Fruit fly (Drosophila melanogaster): ENCODE results near the gene Hsp60B.

The Hsp60B gene

dm6 chr2L:712281-712680 lies 15.9 kb upstream of the Hsp60B start:
- TF ChIP-seq CrebA (GFP tag; optimal IDR thresholded peaks at IDR 0.05; ENCODE audit: borderline replicate concordance): no peak
- no peak for TF ChIP-seq Sp1 (GFP tag; optimal IDR thresholded peaks at IDR 0.05)
- no peak for TF ChIP-seq OdsH (GFP tag; optimal IDR thresholded peaks at IDR 0.05)
- no peak for TF ChIP-seq dl (GFP tag; optimal IDR thresholded peaks at IDR 0.05; ENCODE audit: insufficient read depth in 1 of 2, partially characterized antibody in 2 of 2)
- no peak for TF ChIP-seq foxo (GFP tag; optimal IDR thresholded peaks at IDR 0.05)
- no peak for TF ChIP-seq brk (GFP tag; optimal IDR thresholded peaks at IDR 0.05)
- TF ChIP-seq sv (GFP tag; optimal IDR thresholded peaks at IDR 0.05): no peak
- no peak for TF ChIP-seq Jra (GFP tag; optimal IDR thresholded peaks at IDR 0.05)
- TF ChIP-seq Rel (GFP tag; optimal IDR thresholded peaks at IDR 0.05): no peak
- no peak for TF ChIP-seq Rel (tag; optimal IDR thresholded peaks at IDR 0.05)

- TF ChIP-seq br (GFP tag; optimal IDR thresholded peaks at IDR 0.05) (no peak), dsf (GFP tag; optimal IDR thresholded peaks at IDR 0.05; ENCODE audit: borderline replicate concordance) (no peak), psq (GFP tag; optimal IDR thresholded peaks at IDR 0.05) (no peak), ey (GFP tag; optimal IDR thresholded peaks at IDR 0.05) (no peak), dmrt93B (GFP tag; optimal IDR thresholded peaks at IDR 0.05) (no peak), CG32264 (GFP tag; optimal IDR thresholded peaks at IDR 0.05) (no peak), HLH106 (tag; optimal IDR thresholded peaks at IDR 0.05) (no peak), Myc (optimal IDR thresholded peaks at IDR 0.05) (no peak), lola (GFP tag; optimal IDR thresholded peaks at IDR 0.05) (no peak), rgr (GFP tag; optimal IDR thresholded peaks at IDR 0.05) (no peak)
These were observed 14.9 kb upstream of the Hsp60B start for dm6 chr2L:713232-713631.

DNA sequence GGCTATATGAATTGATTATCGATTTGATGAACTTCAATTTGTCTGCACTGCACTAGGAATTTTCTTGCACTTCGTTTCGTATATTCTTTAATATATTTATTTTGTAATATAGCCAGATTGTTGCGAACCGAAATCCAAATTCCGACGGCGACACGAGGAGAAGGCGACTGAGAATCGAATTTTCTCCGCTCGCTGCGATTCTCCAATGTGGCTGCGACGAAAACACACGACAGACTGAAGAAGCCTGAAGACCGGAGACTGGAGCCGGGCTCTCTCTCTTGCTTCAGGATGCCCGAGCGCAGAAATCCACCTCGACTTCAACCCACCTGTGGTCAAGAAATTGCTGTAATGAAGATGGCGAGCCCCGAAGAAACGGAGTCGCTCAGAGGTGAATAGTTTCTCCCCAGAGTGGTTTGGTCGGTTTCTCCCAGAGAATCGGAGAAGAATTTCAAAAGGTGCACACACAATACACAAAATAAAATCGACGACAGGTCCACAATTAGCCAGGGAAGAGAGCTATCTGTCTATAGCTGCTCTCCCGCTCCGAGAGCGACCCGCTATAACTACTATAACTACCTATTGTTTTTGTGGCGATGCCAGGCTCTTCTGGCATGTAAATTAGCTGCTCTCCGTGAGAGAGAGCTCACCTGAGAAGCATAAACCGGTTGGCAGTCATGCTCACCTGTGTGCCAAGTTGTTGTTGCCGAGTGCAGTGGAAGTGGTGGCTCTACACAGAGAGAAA lies 13.2 kb upstream of the Hsp60B start, which contains the start of gene ds:
Gene ds (minus strand): TSS at position 237 of the 742 bp plus-strand sequence.
- no peak for TF ChIP-seq Abd-B (GFP tag; optimal IDR thresholded peaks at IDR 0.05)
- no peak for TF ChIP-seq sage (GFP tag; optimal IDR thresholded peaks at IDR 0.05)
- no peak for TF ChIP-seq HLH106 (tag; optimal IDR thresholded peaks at IDR 0.05)
- TF ChIP-seq Rel (GFP tag; optimal IDR thresholded peaks at IDR 0.05): no peak
- TF ChIP-seq Rel (tag; optimal IDR thresholded peaks at IDR 0.05): no peak
- TF ChIP-seq Sp1 (GFP tag; optimal IDR thresholded peaks at IDR 0.05): no peak
- TF ChIP-seq dl (GFP tag; optimal IDR thresholded peaks at IDR 0.05; ENCODE audit: insufficient read depth in 1 of 2, partially characterized antibody in 2 of 2): peak; percentile 60 to 79
- peak; percentile 98 for TF ChIP-seq Vsx2 (GFP tag; optimal IDR thresholded peaks at IDR 0.05; ENCODE audit: partially characterized antibody)
- no peak for TF ChIP-seq usp (GFP tag; optimal IDR thresholded peaks at IDR 0.05)
- TF ChIP-seq dmrt93B (GFP tag; optimal IDR thresholded peaks at IDR 0.05): no peak
- no peak for TF ChIP-seq tai (GFP tag; optimal IDR thresholded peaks at IDR 0.05)
- no peak for TF ChIP-seq h (GFP tag; optimal IDR thresholded peaks at IDR 0.05)
- TF ChIP-seq Jra (GFP tag; optimal IDR thresholded peaks at IDR 0.05): no peak
- TF ChIP-seq N (GFP tag; optimal IDR thresholded peaks at IDR 0.05): no peak
- no peak for TF ChIP-seq sv (GFP tag; optimal IDR thresholded peaks at IDR 0.05)
- peak; percentile 88 for TF ChIP-seq Dif (GFP tag; optimal IDR thresholded peaks at IDR 0.05; ENCODE audit: partially characterized antibody)
- no peak for TF ChIP-seq GATAd (GFP tag; optimal IDR thresholded peaks at IDR 0.05)
- TF ChIP-seq Dfd (GFP tag; optimal IDR thresholded peaks at IDR 0.05): no peak
- no peak for TF ChIP-seq foxo (GFP tag; optimal IDR thresholded peaks at IDR 0.05)
- TF ChIP-seq Hr83 (GFP tag; optimal IDR thresholded peaks at IDR 0.05; ENCODE audit: poor library complexity, severe bottlenecking): peak; percentile 29
- TF ChIP-seq psq (GFP tag; optimal IDR thresholded peaks at IDR 0.05): no peak
- no peak for TF ChIP-seq fru (GFP tag; optimal IDR thresholded peaks at IDR 0.05)
- TF ChIP-seq CrebA (GFP tag; optimal IDR thresholded peaks at IDR 0.05; ENCODE audit: borderline replicate concordance): no peak

- peak; percentile 90 for TF ChIP-seq sage (GFP tag; optimal IDR thresholded peaks at IDR 0.05)
- TF ChIP-seq h (GFP tag; optimal IDR thresholded peaks at IDR 0.05): peak; percentile 98
- peak; percentile 97 for TF ChIP-seq fru (GFP tag; optimal IDR thresholded peaks at IDR 0.05)
- TF ChIP-seq GATAd (GFP tag; optimal IDR thresholded peaks at IDR 0.05): no peak
- peak; percentile 90 for TF ChIP-seq brk (GFP tag; optimal IDR thresholded peaks at IDR 0.05)
- TF ChIP-seq CG32264 (GFP tag; optimal IDR thresholded peaks at IDR 0.05): peak; percentile 93
- TF ChIP-seq OdsH (GFP tag; optimal IDR thresholded peaks at IDR 0.05): peak; percentile 98
- no peak for TF ChIP-seq lola (GFP tag; optimal IDR thresholded peaks at IDR 0.05)
- TF ChIP-seq Sp1 (GFP tag; optimal IDR thresholded peaks at IDR 0.05): peak; percentile 96
- TF ChIP-seq N (GFP tag; optimal IDR thresholded peaks at IDR 0.05): no peak
- peak; percentile 75 for TF ChIP-seq dsf (GFP tag; optimal IDR thresholded peaks at IDR 0.05; ENCODE audit: borderline replicate concordance)
- TF ChIP-seq ey (GFP tag; optimal IDR thresholded peaks at IDR 0.05): peak; percentile 98
- TF ChIP-seq Hr83 (GFP tag; optimal IDR thresholded peaks at IDR 0.05; ENCODE audit: poor library complexity, severe bottlenecking): peak; percentile 22
- TF ChIP-seq tai (GFP tag; optimal IDR thresholded peaks at IDR 0.05): peak; percentile 85
- TF ChIP-seq pan (optimal IDR thresholded peaks at IDR 0.05): no peak
- peak; percentile 79 for TF ChIP-seq CrebA (GFP tag; optimal IDR thresholded peaks at IDR 0.05; ENCODE audit: borderline replicate concordance)
- peak; percentile 95 for TF ChIP-seq HLH106 (tag; optimal IDR thresholded peaks at IDR 0.05)
- TF ChIP-seq br (GFP tag; optimal IDR thresholded peaks at IDR 0.05): peak; percentile 98
- TF ChIP-seq jim (GFP tag; optimal IDR thresholded peaks at IDR 0.05): no peak
- TF ChIP-seq Mio (GFP tag; optimal IDR thresholded peaks at IDR 0.05): peak; percentile 83
- no peak for TF ChIP-seq Dif (GFP tag; optimal IDR thresholded peaks at IDR 0.05; ENCODE audit: partially characterized antibody)
- TF ChIP-seq dl (GFP tag; optimal IDR thresholded peaks at IDR 0.05; ENCODE audit: insufficient read depth in 1 of 2, partially characterized antibody in 2 of 2): no peak
- no peak for TF ChIP-seq Myc (optimal IDR thresholded peaks at IDR 0.05)
- no peak for TF ChIP-seq Hr78 (GFP tag; optimal IDR thresholded peaks at IDR 0.05)
- TF ChIP-seq foxo (GFP tag; optimal IDR thresholded peaks at IDR 0.05): peak; percentile 74 to 97
- TF ChIP-seq Vsx2 (GFP tag; optimal IDR thresholded peaks at IDR 0.05; ENCODE audit: partially characterized antibody): peak; percentile 96
- TF ChIP-seq sv (GFP tag; optimal IDR thresholded peaks at IDR 0.05): peak; percentile 72
- TF ChIP-seq usp (GFP tag; optimal IDR thresholded peaks at IDR 0.05): no peak
- peak; percentile 77 for TF ChIP-seq CG9705 (GFP tag; optimal IDR thresholded peaks at IDR 0.05)
- TF ChIP-seq dmrt93B (GFP tag; optimal IDR thresholded peaks at IDR 0.05): peak; percentile 95
- no peak for TF ChIP-seq Abd-B (GFP tag; optimal IDR thresholded peaks at IDR 0.05)
- TF ChIP-seq Dfd (GFP tag; optimal IDR thresholded peaks at IDR 0.05): no peak
- TF ChIP-seq Jra (GFP tag; optimal IDR thresholded peaks at IDR 0.05): peak; percentile 83
These were observed 12.7 kb upstream of the Hsp60B start for dm6 chr2L:715489-715849.

All from whole organism, wandering third instar larva.